Worm (Caenorhabditis elegans) whole organism, L4/young adult: ENCODE measurements around the gene dlg-1.

Source experiments
- W03F9.2 ChIP-seq: fragments of 150-350 bp; optimal IDR thresholded peaks from 2 replicates; lab custom pipeline; 2014; ENCODE audit warnings: missing biosample characterization, missing genetic modification characterization
- dao-5 ChIP-seq: sonication (generic microtip); optimal IDR thresholded peaks from 2 replicates; lab custom pipeline; 2016; ENCODE audit warnings: missing genotype, missing genetic modification characterization, moderate library complexity, missing compliant biosample characterization
- him-1 ChIP-seq: sonication (generic microtip); optimal IDR thresholded peaks from 2 replicates; lab custom pipeline; 2016; ENCODE audit warnings: missing genotype, missing genetic modification reagents, missing genetic modification characterization, missing compliant biosample characterization

Gene dlg-1

DNA sequence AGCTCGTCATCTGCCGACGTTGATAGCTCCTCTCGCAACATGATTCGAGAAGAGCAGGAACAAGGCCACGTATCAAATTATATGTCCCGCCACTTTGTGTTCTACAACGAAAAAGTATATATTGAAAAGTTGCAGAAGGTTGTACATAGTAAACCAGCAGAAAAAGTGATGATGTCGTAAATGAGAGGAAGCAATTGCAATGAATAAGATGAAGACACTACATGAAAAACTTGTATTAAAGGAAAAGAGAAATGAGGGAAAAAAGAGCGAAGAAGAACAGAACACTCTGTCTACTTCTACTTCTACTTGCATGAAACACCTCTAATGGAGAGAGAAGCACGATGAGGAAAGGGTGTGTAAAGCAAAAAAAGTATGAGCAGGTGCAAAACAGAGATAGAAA, 25.6 kb downstream of the dlg-1 start, which contains the start of gene T23F2.2:
TSS of gene T23F2.2 (minus strand) at position 101 of the 400 bp plus-strand sequence.
- TF ChIP-seq W03F9.2 (tag; lab: Kevin White, UChicago) (no peak), dao-5 (tag; lab: Kevin White, UChicago) (no peak), him-1 (no peak)

DNA sequence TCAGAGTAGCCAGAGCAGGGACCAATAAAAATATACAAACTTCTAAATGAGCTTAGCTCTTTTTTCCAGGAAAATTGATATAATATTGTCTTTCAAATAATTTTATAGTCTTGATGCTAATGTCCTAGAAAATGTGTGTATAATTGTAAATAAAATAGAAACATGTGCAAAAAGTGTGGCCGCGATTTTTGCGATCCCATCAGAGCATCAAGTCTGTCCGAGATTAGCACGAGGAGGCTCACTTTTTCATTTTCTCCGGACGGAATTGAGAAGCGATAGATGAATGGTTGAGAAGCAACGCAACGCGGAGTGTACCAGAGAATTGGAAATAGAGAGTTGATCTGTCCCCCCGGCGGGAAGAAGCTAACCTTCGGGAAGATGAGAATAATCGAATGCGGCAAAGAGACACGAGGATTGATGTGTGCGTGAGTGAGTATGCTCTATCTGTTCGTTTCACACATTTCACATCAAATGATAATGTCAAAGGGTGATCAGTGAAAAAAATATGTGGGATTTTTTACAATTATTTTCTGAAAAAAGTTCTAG, 27.0 kb downstream of the dlg-1 start:
- TF ChIP-seq dao-5 (tag; lab: Kevin White, UChicago) (no peak), W03F9.2 (tag; lab: Kevin White, UChicago) (no peak), him-1 (no peak)

DNA sequence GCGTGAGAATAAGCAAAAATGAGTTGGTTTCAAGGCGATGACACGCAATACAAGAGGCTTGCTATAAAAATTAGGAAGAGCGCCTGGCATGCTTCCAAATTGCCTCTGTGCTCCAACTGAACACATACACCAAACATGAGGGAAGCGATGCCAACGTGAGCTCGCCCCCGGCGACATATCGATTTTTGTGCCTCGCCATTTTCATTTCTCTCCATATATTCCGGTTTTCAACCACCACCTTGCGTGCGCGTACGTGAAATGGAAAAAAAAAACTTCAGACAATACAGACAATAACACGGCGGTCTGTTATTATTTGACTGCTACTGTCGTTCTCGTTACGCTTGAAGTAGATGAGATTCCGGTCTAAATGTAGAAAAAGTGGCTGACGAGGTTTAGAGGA, 28.4 kb downstream of the dlg-1 start:
- TF ChIP-seq him-1 = no peak

DNA sequence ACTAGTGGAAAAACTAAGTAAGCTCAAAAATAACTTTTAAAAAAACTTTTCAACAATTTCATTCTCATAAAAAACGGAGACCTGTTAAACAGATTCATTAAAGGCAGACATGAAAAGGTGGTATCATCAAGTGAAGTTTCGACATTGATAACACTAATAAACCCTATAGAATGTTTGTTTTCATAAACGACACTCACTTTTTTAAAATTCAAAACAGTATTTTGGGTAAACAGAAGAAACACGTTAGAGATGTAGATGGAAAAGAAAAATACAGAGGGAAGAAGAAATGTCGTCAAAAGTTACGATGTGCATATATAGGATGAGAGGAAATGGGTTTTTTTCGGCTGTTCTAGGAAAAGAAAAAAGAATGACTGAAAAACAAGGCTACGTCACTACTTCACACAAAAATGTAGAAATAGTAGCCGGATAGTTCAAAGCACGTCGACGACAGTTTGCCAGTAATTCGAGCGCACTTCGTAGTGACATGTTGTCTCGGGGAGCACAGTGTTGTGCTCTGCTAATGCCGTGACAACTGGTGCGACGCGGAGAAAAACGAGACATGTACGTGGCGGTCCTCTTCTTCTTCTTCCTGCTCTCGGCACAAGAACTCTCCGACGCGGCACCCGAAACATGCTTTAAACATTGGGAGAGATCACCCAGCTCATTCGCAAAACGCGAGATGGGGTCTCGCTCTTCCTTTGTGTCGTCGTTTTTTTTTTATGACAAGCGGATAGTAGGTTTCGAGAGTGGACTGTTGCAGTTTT, 29.8 kb downstream of the dlg-1 start:
- TF ChIP-seq dao-5 (tag; lab: Kevin White, UChicago) (no peak), W03F9.2 (tag; lab: Kevin White, UChicago) (no peak), him-1 (no peak)

DNA sequence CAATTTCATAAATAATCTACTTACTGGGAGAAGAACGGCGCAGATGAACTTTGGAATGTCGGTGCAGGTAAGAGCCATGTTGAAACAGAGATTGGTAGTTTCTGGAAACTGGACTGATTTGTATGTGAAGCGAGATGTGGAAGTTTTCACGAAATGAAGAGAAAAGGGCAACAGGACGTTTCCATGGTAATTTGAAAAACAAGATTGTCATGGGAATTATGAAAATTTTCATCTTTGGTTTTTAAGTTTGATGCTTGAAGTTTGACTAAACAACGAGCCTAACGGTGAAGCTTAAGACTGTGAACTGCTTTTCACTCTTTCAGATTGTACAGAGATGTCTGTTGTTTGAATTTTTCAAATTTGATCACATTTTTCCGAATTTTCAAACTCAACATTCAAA, 32.7 kb downstream of the dlg-1 start, which contains the start of gene T23F2.3:
TSS of gene T23F2.3 (minus strand) at position 101 of the 400 bp plus-strand sequence.
- TF ChIP-seq W03F9.2 (tag; lab: Kevin White, UChicago) = no peak

DNA sequence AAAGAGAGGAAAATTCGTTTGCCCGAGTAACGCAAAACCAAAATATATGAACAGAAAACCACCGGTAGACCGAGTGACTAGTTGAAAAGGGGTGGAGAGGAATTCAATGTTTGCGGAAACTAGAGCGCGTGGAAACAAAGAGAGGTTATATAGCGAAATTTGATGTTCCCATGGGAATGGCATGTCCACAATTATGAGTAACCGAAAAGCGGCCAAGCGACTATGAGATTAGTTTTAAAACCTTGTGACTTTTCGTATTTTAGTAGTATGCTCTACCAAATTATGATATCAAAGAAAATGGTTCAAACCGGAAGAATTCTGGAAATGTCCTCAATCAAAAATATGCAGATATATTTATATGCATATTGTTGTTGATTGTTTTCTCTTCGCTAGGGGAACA, 33.2 kb downstream of the dlg-1 start:
- TF ChIP-seq dao-5 (tag; lab: Kevin White, UChicago) (no peak), him-1 (no peak)

DNA sequence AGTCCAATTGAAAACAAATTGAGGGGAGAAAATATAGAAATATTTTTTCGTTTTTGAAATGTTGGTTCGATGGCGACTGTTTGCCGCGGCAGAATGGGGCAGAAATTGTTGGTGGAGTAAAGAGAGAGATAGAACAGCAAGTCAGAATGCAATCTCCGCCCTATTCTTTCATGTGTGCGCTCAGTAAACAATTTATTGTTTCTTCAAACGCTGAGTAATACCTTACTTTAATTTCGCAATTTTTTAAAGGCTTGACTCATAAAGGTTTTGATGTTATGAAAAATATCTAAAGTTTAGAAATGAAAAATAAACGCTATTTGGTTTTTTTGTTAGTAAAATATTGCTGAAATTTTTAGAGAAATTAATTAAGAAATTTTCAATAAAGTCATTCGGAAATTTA, 34.8 kb downstream of the dlg-1 start:
- TF ChIP-seq W03F9.2 (tag; lab: Kevin White, UChicago) (no peak), him-1 (no peak), dao-5 (tag; lab: Kevin White, UChicago) (no peak)

DNA sequence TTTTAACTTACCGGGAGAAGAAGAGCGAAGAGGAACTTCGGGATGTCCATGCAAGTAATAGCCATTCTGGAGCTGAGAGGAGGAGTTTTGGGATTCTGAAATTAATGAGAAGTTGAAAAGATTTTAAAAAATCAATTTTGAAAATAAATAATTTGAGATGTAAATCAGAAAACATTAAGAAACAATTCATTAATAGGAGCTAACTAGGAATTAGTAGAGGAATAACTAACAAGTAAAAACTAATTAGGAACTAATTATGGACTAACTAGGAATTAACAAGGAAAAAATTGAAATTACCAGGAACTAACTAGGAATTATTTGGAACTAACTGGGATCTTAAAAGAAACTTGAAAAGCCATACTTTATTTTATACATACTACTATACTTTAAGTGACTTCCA, 35.5 kb downstream of the dlg-1 start, which contains the start of gene T23F2.4:
TSS of gene T23F2.4 (minus strand) at position 101 of the 400 bp plus-strand sequence.
- TF ChIP-seq W03F9.2 (tag; lab: Kevin White, UChicago) = no peak
- TF ChIP-seq dao-5 (tag; lab: Kevin White, UChicago) = no peak
- TF ChIP-seq him-1 = no peak

DNA sequence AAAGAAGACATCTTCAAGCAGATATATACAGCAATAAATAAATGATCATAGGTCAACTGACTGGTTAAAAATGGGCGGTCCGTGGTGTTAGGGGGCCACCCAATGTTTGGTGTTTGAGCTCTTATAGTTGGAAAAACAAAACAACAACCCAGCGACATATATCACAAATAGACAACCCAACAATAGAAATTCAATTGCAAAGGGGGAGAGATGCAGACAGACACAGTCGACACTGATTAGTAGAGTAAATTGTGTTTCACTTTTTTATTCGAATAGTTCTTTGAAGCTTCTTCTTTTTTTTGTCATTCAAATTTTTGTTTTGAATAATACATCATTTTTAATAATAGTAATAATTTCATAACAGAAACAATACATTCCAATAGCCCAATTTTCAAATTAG, 36.0 kb downstream of the dlg-1 start:
- TF ChIP-seq W03F9.2 (tag; lab: Kevin White, UChicago) (no peak), dao-5 (tag; lab: Kevin White, UChicago) (no peak)

DNA sequence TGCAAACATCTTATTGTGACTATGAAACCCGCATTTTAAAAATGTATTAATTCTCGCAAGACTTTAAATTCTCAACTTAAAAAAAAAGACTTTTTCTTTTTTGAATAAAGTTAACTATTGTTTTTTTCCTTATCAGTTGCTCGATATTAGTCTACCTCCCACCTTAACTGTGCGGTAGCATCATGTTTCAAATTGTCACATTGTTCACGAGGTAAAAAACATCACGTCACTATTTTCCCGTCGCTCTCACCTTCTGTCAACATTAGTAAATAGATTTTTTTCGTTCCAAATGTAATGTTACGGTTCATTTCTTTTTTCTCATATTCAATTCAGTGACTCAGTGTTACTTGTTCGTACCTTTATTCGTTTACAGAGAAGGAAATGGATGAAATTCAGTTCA, 36.9 kb downstream of the dlg-1 start:
- TF ChIP-seq dao-5 (tag; lab: Kevin White, UChicago) (no peak), him-1 (no peak), W03F9.2 (tag; lab: Kevin White, UChicago) (no peak)

DNA sequence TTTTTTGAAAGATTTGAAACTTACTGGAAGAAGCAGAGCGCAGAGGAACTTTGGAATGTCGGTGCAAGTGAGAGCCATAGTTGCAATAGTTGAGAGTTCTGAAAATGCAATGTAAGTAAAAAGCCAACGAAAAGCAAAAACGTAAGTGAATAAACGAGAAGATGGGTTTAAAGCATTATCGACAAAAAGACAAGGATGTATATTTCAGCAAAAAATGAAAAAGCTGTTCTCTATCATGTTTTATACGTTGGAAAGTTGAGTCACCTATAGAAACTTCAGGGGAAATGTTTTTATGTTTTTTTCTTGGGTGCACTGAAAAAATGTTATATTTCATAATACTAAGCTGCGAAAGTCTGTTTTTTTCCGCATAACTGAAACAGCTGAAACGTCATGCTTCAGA, 37.6 kb downstream of the dlg-1 start, which contains the start of gene T23F2.5:
TSS of gene T23F2.5 (minus strand) at position 101 of the 400 bp plus-strand sequence.
- TF ChIP-seq dao-5 (tag; lab: Kevin White, UChicago) (no peak), W03F9.2 (tag; lab: Kevin White, UChicago) (no peak), him-1 (no peak)

DNA sequence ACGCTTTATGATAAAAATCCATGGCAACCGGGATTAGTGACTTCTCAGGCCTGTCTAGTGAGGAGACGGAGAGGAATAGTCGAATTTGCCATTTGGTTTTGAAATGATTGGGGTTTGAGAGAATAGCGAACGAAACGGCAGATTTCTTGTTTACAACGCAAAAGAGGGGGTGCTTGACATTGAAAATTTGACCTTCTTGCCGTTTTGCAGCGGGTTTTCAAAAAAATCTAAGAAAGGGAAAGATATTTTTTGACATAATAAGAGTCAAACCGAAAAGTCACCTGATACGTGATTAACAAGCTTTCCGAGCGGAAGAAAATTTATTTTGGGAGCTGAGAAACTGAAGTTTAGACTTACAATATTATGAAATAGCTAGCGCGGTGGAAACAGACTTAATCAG, 38.3 kb downstream of the dlg-1 start:
- no peak for TF ChIP-seq W03F9.2 (tag; lab: Kevin White, UChicago)
- TF ChIP-seq him-1 = no peak
- TF ChIP-seq dao-5 (tag; lab: Kevin White, UChicago) = no peak

DNA sequence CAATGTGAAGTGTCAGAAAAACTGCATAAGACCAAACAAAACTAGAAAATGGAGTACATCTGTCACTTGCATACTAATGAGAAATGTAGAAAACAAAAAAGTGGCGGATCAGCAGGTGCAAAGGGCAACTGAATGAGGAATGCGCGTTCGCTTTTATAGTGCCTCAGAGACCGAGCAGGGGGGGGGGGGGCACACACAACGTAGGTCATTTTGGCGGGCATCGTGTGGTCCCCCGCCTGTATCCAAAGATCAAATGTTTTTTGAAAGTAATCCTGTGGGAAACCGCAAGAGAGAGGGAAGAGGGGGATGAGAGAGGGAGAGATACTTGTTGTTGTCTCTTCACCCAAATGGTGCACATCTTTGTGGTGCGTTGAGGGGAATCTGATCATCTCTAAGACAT, 38.9 kb downstream of the dlg-1 start:
- TF ChIP-seq W03F9.2 (tag; lab: Kevin White, UChicago) (no peak), him-1 (no peak), dao-5 (tag; lab: Kevin White, UChicago) (no peak)

DNA sequence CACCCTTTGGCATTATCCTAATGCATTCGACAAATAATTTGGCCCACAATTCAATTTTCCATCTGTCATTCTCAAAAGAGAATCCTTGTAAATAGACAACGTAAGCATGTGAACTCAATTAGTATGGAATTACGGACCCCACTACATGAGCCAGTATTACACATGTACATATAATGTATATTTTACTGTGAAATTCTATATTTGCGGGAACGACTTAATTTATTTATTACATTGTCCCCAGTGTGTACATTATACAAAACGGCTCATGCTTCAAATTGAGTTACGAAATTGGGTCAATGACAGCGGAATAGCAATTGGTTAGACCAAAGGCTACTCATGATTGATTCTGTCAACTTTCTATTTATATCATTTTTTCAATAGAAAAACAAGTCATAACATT, 40.1 kb downstream of the dlg-1 start:
- TF ChIP-seq dao-5 (tag; lab: Kevin White, UChicago) (no peak), W03F9.2 (tag; lab: Kevin White, UChicago) (no peak), him-1 (no peak)
